Comparison of ENCODE assay signal across 2 fruit fly cellular contexts in genomic region chr2L:16397517-16397916, dm6.
TF ChIP-seq lines count a peak whose summit lies in the region.

No protein-coding gene starts in this region.

- TF ChIP-seq CTCF in whole organism, embryonic (GFP tag; optimal IDR thresholded peaks at IDR 0.05; lab: Kevin White, UChicago): no peak

TF ChIP-seq in whole organism, embryonic, 481 proteins besides CTCF, POLR2A, EP300 and RAD21:
- peak; percentile 8 for TF ChIP-seq Hr39 (optimal IDR thresholded peaks at IDR 0.05; lab: Kevin White, UChicago)
- no peak for TF ChIP-seq kay (GFP tag; optimal IDR thresholded peaks at IDR 0.05; lab: Kevin White, UChicago)
- TF ChIP-seq kni (GFP tag; optimal IDR thresholded peaks at IDR 0.05; lab: Kevin White, UChicago): no peak
- no peak for TF ChIP-seq pan (optimal IDR thresholded peaks at IDR 0.05; lab: Kevin White, UChicago)
- TF ChIP-seq pan (GFP tag; optimal IDR thresholded peaks at IDR 0.05 in 1 of 2, IDR thresholded peaks at IDR 0.05 in 1 of 2): no peak

TF ChIP-seq in whole organism, wandering third instar larva, 38 proteins besides CTCF, POLR2A, EP300 and RAD21:
- TF ChIP-seq Dfd (GFP tag; optimal IDR thresholded peaks at IDR 0.05; lab: Kevin White, UChicago): peak; percentile 92
- no peak for TF ChIP-seq Jra (GFP tag; optimal IDR thresholded peaks at IDR 0.05; lab: Kevin White, UChicago)
- TF ChIP-seq brk (GFP tag; optimal IDR thresholded peaks at IDR 0.05; lab: Kevin White, UChicago): no peak
TF ChIP-seq in whole organism, wandering third instar larva: peak in this region for 1.

Comparison
In these comparisons a context has a peak if more than half of its experiments do, and no peak if none do; other contexts are left out.
1. Of the 10 proteins assayed by ChIP-seq in both whole organism, embryonic and whole organism, wandering third instar larva: peak only in whole organism, embryonic: none; only in whole organism, wandering third instar larva: Dfd; in both: none; in neither: 9.